Fruit fly (Drosophila melanogaster) Kc167 (cell line): ENCODE results near the gene CG43679.

Experiments
- Myc ChIP-seq: fragments of >200 bp; optimal IDR thresholded peaks from 2 replicates; lab custom pipeline; 2017; ENCODE audit warnings: missing external identifiers
- Sin3A ChIP-seq: fragments of >200 bp; optimal IDR thresholded peaks from 2 replicates; lab custom pipeline; 2018; ENCODE audit warnings: missing external identifiers
- h ChIP-seq: fragments of >200 bp; optimal IDR thresholded peaks from 3 replicates; lab custom pipeline; 2018; ENCODE audit warnings: missing external identifiers
- insv ChIP-seq: fragments of >200 bp; optimal IDR thresholded peaks from 3 replicates; lab custom pipeline; 2018; ENCODE audit warnings: missing external identifiers
- psq ChIP-seq: fragments of >200 bp; optimal IDR thresholded peaks from 2 replicates; lab custom pipeline; 2017; ENCODE audit warnings: missing external identifiers
- ttk ChIP-seq: sonication (Bioruptor generic); optimal IDR thresholded peaks from 2 replicates; lab custom pipeline; 2017; ENCODE audit warnings: missing external identifiers

- no peak for TF ChIP-seq psq (lab: Kevin White, UChicago)
- TF ChIP-seq insv: no peak
- no peak for TF ChIP-seq h (lab: Kevin White, UChicago)
- no peak for TF ChIP-seq Sin3A (lab: Kevin White, UChicago)
- TF ChIP-seq ttk: no peak
- no peak for TF ChIP-seq Myc (lab: Kevin White, UChicago)
These were observed 2.0 kb upstream of the CG43679 start, which contains the start of gene CG43680 for dm6 chr3L:15053251-15053650.
